Fruit fly (Drosophila melanogaster) whole organism, wandering third instar larva: ENCODE measurements around the gene CG6729.

Source experiments
- Dif ChIP-seq: fragments of 200-275, 200-300 bp; sonication (Bioruptor generic); optimal IDR thresholded peaks from 2 replicates; lab custom pipeline; 2018; ENCODE audit warnings: missing biosample characterization, missing genetic modification characterization; ENCODE audit not compliant: partially characterized antibody
- Hnf4 ChIP-seq: fragments of 200-800 bp; sonication (Bioruptor generic); optimal IDR thresholded peaks from 2 replicates; lab custom pipeline; 2016; ENCODE audit warnings: missing biosample characterization, mild to moderate bottlenecking, missing genetic modification characterization
- Myc ChIP-seq: fragments of >200 bp; optimal IDR thresholded peaks from 2 replicates; lab custom pipeline; 2017
- lola ChIP-seq: fragments of >200 bp; optimal IDR thresholded peaks from 2 replicates; lab custom pipeline; 2017; ENCODE audit warnings: missing biosample characterization, missing genetic modification characterization
- usp ChIP-seq: fragments of >200 bp; optimal IDR thresholded peaks from 2 replicates; lab custom pipeline; 2017; ENCODE audit warnings: missing biosample characterization, missing genetic modification characterization

dm6 chr2L:10752668-10753067 lies 8.9 kb upstream of the CG6729 start:
- TF ChIP-seq Hnf4 (GFP tag; lab: Kevin White, UChicago) (no peak), usp (no peak), Dif (GFP tag; lab: Kevin White, UChicago) (no peak), lola (no peak), Myc (no peak)
